Worm (Caenorhabditis elegans) whole organism, young adult: ENCODE results near the gene K03H6.4.

Experiments used
- C06A6.2 ChIP-seq: fragments of 200-800 bp; sonication (Bioruptor generic); conservative IDR thresholded peaks from 2 replicates; pipeline ENCODE4 v1.3.6; 2022; ENCODE audit warnings: missing genetic modification characterization, missing compliant biosample characterization
- F22D6.2 ChIP-seq: sonication (generic microtip); optimal IDR thresholded peaks from 2 replicates; lab custom pipeline; 2016; ENCODE audit warnings: mild to moderate bottlenecking, missing genetic modification characterization, missing compliant biosample characterization
- F33H1.4 ChIP-seq: fragments of 200-800 bp; sonication (Bioruptor generic); IDR thresholded peaks from 2 replicates; pipeline ENCODE4 v1.3.6; 2022; ENCODE audit warnings: missing genetic modification reagents, missing genetic modification characterization, missing compliant biosample characterization
- F49E8.2 ChIP-seq: sonication (generic microtip); optimal IDR thresholded peaks from 3 replicates; lab custom pipeline; 2017; ENCODE audit warnings: missing genetic modification characterization, mild to moderate bottlenecking, missing compliant biosample characterization, antibody characterized with exemption, moderate library complexity; ENCODE audit not compliant: insufficient read depth
- K11D2.4 ChIP-seq: fragments of 200-800 bp; sonication (Bioruptor generic); IDR thresholded peaks from 2 replicates; pipeline ENCODE4 v1.3.6; 2022; ENCODE audit warnings: missing genetic modification reagents, missing genetic modification characterization, missing compliant biosample characterization
- K12H6.12 ChIP-seq: fragments of 200-800 bp; sonication (Bioruptor generic); optimal IDR thresholded peaks from 2 replicates; lab custom pipeline; 2018; ENCODE audit warnings: mild to moderate bottlenecking, missing genetic modification characterization, missing compliant biosample characterization
- Y56A3A.18 ChIP-seq: fragments of 200-800 bp; sonication (Bioruptor generic); IDR thresholded peaks from 2 replicates; pipeline ENCODE4 v1.3.6; 2022; ENCODE audit warnings: missing genetic modification reagents, missing genetic modification characterization, missing compliant biosample characterization
- akir-1 ChIP-seq: fragments of 200-800 bp; sonication (Bioruptor generic); optimal IDR thresholded peaks from 2 replicates; lab custom pipeline; 2018; ENCODE audit warnings: mild to moderate bottlenecking, missing genetic modification characterization, moderate library complexity, missing compliant biosample characterization
- attf-3 ChIP-seq: fragments of 200-800 bp; sonication (Bioruptor generic); conservative IDR thresholded peaks from 2 replicates; pipeline ENCODE4 v1.3.6; 2022; ENCODE audit warnings: missing genetic modification reagents, missing genetic modification characterization, missing compliant biosample characterization
- ccch-3 ChIP-seq: fragments of 200-800 bp; sonication (Bioruptor generic); optimal IDR thresholded peaks from 2 replicates; lab custom pipeline; 2018; ENCODE audit warnings: mild to moderate bottlenecking, missing genetic modification characterization, missing compliant biosample characterization
- ceh-40 ChIP-seq: fragments of 200-800 bp; sonication (Bioruptor generic); IDR thresholded peaks from 2 replicates; pipeline ENCODE4 v1.3.6; 2022; ENCODE audit warnings: missing genetic modification characterization, missing compliant biosample characterization
- ceh-58 ChIP-seq: fragments of 200-800 bp; sonication (Bioruptor generic); IDR thresholded peaks from 2 replicates; pipeline ENCODE4 v1.3.6; 2022; ENCODE audit warnings: missing genetic modification characterization, missing compliant biosample characterization
- chd-7 ChIP-seq: sonication (generic microtip); optimal IDR thresholded peaks from 2 replicates; lab custom pipeline; 2016; ENCODE audit warnings: mild to moderate bottlenecking, missing genetic modification characterization, moderate library complexity, missing compliant biosample characterization
- die-1 ChIP-seq: sonication (generic microtip); optimal IDR thresholded peaks from 2 replicates; lab custom pipeline; 2016; ENCODE audit warnings: missing genotype, mild to moderate bottlenecking, missing genetic modification characterization, missing compliant biosample characterization
- efl-1 ChIP-seq: fragments of 150-350 bp; optimal IDR thresholded peaks from 2 replicates; lab custom pipeline; 2014; ENCODE audit warnings: missing biosample characterization, missing genetic modification reagents, missing genetic modification characterization
- egl-18 ChIP-seq: fragments of 200-800 bp; sonication (Bioruptor generic); IDR thresholded peaks from 2 replicates; pipeline ENCODE4 v1.3.6; 2022; ENCODE audit warnings: missing genetic modification reagents, missing genetic modification characterization, missing compliant biosample characterization
- egl-44 ChIP-seq: fragments of 200-800 bp; sonication (Bioruptor generic); IDR thresholded peaks from 2 replicates; pipeline ENCODE4 v1.3.6; 2022; ENCODE audit warnings: missing genetic modification reagents, missing genetic modification characterization, missing compliant biosample characterization
- egrh-3 ChIP-seq: fragments of 200-800 bp; sonication (Bioruptor generic); IDR thresholded peaks from 2 replicates; pipeline ENCODE4 v1.3.6; 2022; ENCODE audit warnings: missing genetic modification reagents, missing genetic modification characterization, missing compliant biosample characterization
- hlh-12 ChIP-seq: sonication (generic microtip); optimal IDR thresholded peaks from 2 replicates; lab custom pipeline; 2016; ENCODE audit warnings: missing genetic modification characterization, missing compliant biosample characterization
- hrde-1 ChIP-seq: sonication (generic microtip); optimal IDR thresholded peaks from 2 replicates; lab custom pipeline; 2016; ENCODE audit warnings: missing genetic modification characterization, mild to moderate bottlenecking, missing compliant biosample characterization, moderate library complexity, missing genotype, missing genetic modification reagents, borderline replicate concordance
- let-607 ChIP-seq, 2 experiments: fragments of 200-800 bp in 1 of 2; sonication (Bioruptor generic) in 1 of 2; sonication (generic microtip) in 1 of 2; optimal IDR thresholded peaks; 2 replicates each; lab custom pipeline; 2016 to 2018; ENCODE audit warnings: mild to moderate bottlenecking in 2 of 2, missing compliant biosample characterization in 2 of 2, missing genetic modification characterization in 2 of 2, moderate library complexity in 2 of 2, missing genotype in 1 of 2
- lin-26 ChIP-seq: fragments of 200-800 bp; sonication (Bioruptor generic); IDR thresholded peaks from 2 replicates; pipeline ENCODE4 v1.3.6; 2022; ENCODE audit warnings: missing genetic modification reagents, missing genetic modification characterization, missing compliant biosample characterization
- lin-40 ChIP-seq: sonication (generic microtip); optimal IDR thresholded peaks from 2 replicates; lab custom pipeline; 2016; ENCODE audit warnings: missing genetic modification characterization, mild to moderate bottlenecking, missing compliant biosample characterization, missing genotype, missing genetic modification reagents
- lsy-27 ChIP-seq: sonication (generic microtip); optimal IDR thresholded peaks from 2 replicates; lab custom pipeline; 2017; ENCODE audit warnings: missing genetic modification characterization, mild to moderate bottlenecking, missing compliant biosample characterization, antibody characterized with exemption, missing genotype, borderline replicate concordance; ENCODE audit not compliant: insufficient read depth
- mcd-1 ChIP-seq: fragments of 200-800 bp; sonication (Bioruptor generic); IDR thresholded peaks from 2 replicates; pipeline ENCODE4 v1.3.6; 2022; ENCODE audit warnings: missing genetic modification reagents, missing genetic modification characterization, missing compliant biosample characterization
- mxl-1 ChIP-seq: sonication (generic microtip); optimal IDR thresholded peaks from 2 replicates; lab custom pipeline; 2016; ENCODE audit warnings: missing genetic modification characterization, missing compliant biosample characterization
- nhr-80 ChIP-seq: sonication (generic microtip); optimal IDR thresholded peaks from 2 replicates; lab custom pipeline; 2016; ENCODE audit warnings: missing genetic modification characterization, missing compliant biosample characterization
- pbrm-1 ChIP-seq: fragments of 200-800 bp; sonication (Bioruptor generic); IDR thresholded peaks from 2 replicates; pipeline ENCODE4 v1.3.6; 2022; ENCODE audit warnings: missing genetic modification reagents, missing genetic modification characterization, missing compliant biosample characterization
- sptf-2 ChIP-seq: fragments of 200-800 bp; sonication (Bioruptor generic); optimal IDR thresholded peaks from 2 replicates; lab custom pipeline; 2018; ENCODE audit warnings: mild to moderate bottlenecking, missing genetic modification characterization, missing compliant biosample characterization
- tlf-1 ChIP-seq: fragments of 200-800 bp; sonication (Bioruptor generic); optimal IDR thresholded peaks from 2 replicates; lab custom pipeline; 2018; ENCODE audit warnings: mild to moderate bottlenecking, missing genetic modification characterization, missing compliant biosample characterization
- unc-62 ChIP-seq: fragments of 150-350 bp; optimal IDR thresholded peaks from 2 replicates; lab custom pipeline; 2014; ENCODE audit warnings: missing biosample characterization, missing genetic modification reagents, missing genetic modification characterization
- zfh-2 ChIP-seq: fragments of 200-800 bp; sonication (Bioruptor generic); conservative IDR thresholded peaks from 2 replicates; pipeline ENCODE4 v1.3.6; 2022; ENCODE audit warnings: missing genetic modification reagents, missing genetic modification characterization, missing compliant biosample characterization

K03H6.4 gene

DNA sequence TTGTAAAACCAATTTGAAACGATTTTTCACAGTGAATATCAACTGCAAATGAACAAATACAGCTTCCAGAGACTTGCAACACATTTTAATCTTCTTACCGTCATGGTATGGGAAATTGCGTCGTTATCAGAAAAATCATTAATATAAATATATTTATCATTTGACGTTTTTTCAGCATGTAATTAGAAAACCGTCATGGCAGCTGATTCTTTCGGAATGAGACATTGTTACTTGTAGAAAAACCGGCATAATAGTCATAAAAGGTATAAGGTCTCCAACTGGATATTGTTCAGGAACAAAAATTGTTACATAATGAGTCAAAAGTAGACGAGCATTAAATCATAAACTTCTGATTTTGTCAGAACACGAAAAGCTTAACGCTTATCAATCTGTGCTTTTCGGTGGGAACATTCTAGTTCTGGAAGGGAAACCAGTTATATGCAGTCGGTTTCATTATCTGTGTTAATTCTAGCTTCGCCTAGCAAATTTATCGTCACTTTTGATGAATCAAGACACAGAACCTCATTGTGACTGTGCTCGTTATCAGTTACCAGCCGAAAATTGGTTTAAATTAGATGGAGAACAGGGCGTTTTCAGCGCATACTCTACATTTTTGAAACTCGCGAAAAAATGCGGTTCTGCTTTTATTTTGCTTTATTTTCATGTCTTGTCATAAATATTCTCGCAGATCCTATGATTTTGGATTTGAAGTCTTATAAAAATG is 32.2 kb upstream of the K03H6.4 start, which contains the start of gene C34H4.2:
Gene C34H4.2 (plus strand): TSS at position 558 of the 724 bp plus-strand sequence.
- TF ChIP-seq lsy-27 (tag; lab: Kevin White, UChicago): no peak
- TF ChIP-seq tlf-1 (GFP tag; lab: Kevin White, UChicago): no peak
- peak; percentile 46 for TF ChIP-seq nhr-80 (tag; lab: Kevin White, UChicago)
- no peak for TF ChIP-seq ccch-3 (GFP tag; lab: Kevin White, UChicago)
- TF ChIP-seq hrde-1: no peak
- TF ChIP-seq K12H6.12 (tag; lab: Kevin White, UChicago): no peak
- TF ChIP-seq, all 124 proteins: peak for 1

DNA sequence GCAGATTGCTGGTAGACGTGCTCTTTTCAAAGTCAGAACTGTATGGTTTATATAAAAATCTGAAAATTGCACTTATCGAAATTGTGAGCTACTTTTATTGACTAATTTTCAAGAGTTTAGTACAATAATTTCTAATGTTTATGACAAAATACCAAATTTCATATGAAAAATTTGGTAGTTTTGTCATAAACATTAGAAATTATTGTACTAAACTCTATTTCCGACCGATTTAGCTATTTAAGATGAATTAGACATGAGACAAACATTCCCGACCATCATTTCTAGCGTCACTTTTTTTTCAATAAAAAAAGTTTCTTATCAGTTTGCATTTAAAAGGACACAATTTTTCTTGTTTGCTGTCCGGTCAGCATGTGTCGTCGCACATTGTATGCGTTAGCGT is 29.5 kb upstream of the K03H6.4 start, which contains the start of gene tag-244:
Gene tag-244 (plus strand): TSS at position 301 of the 400 bp plus-strand sequence.
- TF ChIP-seq egl-44 (GFP tag; lab: Robert Waterston, UW): no peak
- TF ChIP-seq nhr-80 (tag; lab: Kevin White, UChicago): peak; percentile 37
- TF ChIP-seq, all 124 proteins: peak for 1

DNA sequence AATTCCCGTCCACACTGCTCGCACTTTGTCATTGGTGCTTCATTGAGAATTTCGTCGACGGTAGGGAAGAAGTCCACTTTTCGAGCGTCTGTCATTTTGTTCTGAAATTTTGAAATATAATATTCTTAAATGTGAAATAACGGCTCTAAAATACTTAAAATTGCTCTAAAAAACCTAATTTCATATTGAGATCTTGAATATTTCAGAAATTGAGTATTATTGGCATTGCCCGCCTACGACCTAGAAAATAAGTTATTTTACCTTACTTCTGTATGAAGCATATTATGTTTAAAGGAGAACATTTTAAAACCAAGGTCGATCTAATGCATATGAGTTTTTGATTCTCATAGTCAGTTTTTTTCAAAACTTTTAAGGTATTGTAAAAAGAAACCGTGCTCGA is 29.0 kb upstream of the K03H6.4 start, which contains the start of gene C34H4.5:
Gene C34H4.5 (minus strand): TSS at position 101 of the 400 bp plus-strand sequence.
- TF ChIP-seq ceh-40 (no peak), tlf-1 (GFP tag; lab: Kevin White, UChicago) (no peak), die-1 (tag; lab: Kevin White, UChicago) (no peak), mcd-1 (no peak), hlh-12 (tag; lab: Kevin White, UChicago) (no peak), egl-18 (GFP tag; lab: Robert Waterston, UW) (no peak), chd-7 (tag; lab: Kevin White, UChicago) (no peak), F49E8.2 (tag; lab: Kevin White, UChicago) (no peak), lin-40 (no peak), attf-3 (no peak), akir-1 (no peak), egrh-3 (no peak), mxl-1 (tag; lab: Kevin White, UChicago) (no peak), C06A6.2 (GFP tag; lab: Robert Waterston, UW) (no peak), K11D2.4 (GFP tag; lab: Robert Waterston, UW) (no peak), pbrm-1 (GFP tag; lab: Robert Waterston, UW) (no peak), unc-62 (GFP tag; lab: Kevin White, UChicago) (no peak), lsy-27 (tag; lab: Kevin White, UChicago) (no peak), let-607 (tag; optimal IDR thresholded peaks at IDR 0.05; lab: Kevin White, UChicago) (no peak)
- TF ChIP-seq, all 124 proteins: peak for 0

DNA sequence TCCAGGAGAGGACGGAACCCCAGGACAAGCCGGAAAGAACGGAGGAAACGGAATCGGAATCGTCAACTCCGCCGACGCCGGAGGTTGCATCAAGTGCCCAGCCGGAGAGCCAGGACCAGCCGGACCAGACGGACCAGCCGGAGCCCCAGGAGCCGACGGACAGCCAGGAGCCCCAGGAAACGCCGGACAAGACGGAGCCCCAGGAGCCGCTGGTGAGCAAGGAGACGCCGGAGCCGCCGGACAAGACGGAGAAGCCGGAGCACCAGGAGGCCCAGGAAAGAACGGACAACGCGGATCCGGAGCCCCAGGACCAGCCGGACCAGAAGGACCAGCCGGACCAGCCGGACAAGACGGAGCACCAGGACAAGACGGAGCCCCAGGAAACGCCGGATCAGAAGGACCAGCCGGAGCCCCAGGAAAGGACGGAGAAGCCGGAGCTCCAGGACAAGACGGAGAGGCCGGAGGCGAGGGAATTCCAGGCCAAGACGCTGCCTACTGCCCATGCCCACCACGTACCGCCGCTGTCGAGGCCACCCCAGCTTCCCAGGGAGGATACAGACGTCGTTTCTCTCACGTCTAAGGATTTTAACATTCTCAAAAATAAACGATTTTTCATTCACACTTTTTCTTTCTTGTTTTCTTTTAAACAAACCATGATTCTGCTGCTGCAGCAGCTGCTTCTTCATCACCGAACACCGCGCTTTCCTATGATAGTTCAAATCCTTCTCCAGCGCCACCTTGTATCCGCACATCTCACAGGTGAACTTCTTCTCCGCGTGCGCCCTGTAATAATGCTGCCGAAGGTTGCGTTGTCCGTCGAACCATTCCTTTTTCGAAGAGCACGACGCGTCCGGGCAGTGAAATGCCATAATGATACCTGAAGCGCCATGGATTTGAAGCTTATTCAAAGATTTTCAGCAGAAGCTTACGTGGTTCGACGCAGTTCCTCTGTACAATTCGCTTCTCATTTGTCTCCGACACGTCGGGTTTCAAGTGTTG is 28.3 kb upstream of the K03H6.4 start:
- TF ChIP-seq zfh-2 (GFP tag; lab: Robert Waterston, UW) (peak; percentile 97), F22D6.2 (tag; lab: Kevin White, UChicago) (no peak), egrh-3 (peak; percentile 99), Y56A3A.18 (GFP tag; lab: Robert Waterston, UW) (0 out of 2 replicates have a peak, but pooled peaks have one; percentile 46), chd-7 (tag; lab: Kevin White, UChicago) (peak; percentile 6), mcd-1 (peak; percentile 43; the same call in 1 of the 2 replicates), F33H1.4 (GFP tag; lab: Robert Waterston, UW) (no peak), lin-26 (GFP tag; lab: Robert Waterston, UW) (0 out of 2 replicates have a peak, but pooled peaks have one; percentile 36), efl-1 (GFP tag; lab: Kevin White, UChicago) (no peak), ceh-58 (no peak), sptf-2 (GFP tag; lab: Kevin White, UChicago) (no peak)
